Fruit fly (Drosophila melanogaster): ENCODE results near the gene GAA1.

Gene GAA1

dm6 chrX:5915752-5916493 is 42.8 kb upstream of the GAA1 start (continued):
- 0 out of 3 replicates have a peak, but pooled peaks have one; percentile 5 for TF ChIP-seq CG3726 (GFP tag; IDR thresholded peaks at IDR 0.05)
- no peak for TF ChIP-seq CG14014 (GFP tag; IDR thresholded peaks at IDR 0.05)
- TF ChIP-seq CG33213 (GFP tag; optimal IDR thresholded peaks at IDR 0.05) = no peak
- peak; percentile 12 for TF ChIP-seq gfzf (GFP tag; optimal IDR thresholded peaks at IDR 0.05)
- TF ChIP-seq HLH4C (GFP tag; IDR thresholded peaks at IDR 0.05; ENCODE audit: partially characterized antibody) = peak; percentile 15; the same call in 1 of the 3 replicates
- 0 out of 2 replicates have a peak, but pooled peaks have one; percentile 32 for TF ChIP-seq Dref (GFP tag; IDR thresholded peaks at IDR 0.05)
- peak; percentile 44 for TF ChIP-seq nom (GFP tag; optimal IDR thresholded peaks at IDR 0.05)
- TF ChIP-seq Fer3 (tag; optimal IDR thresholded peaks at IDR 0.05) = no peak
- peak; percentile 33 for TF ChIP-seq pita (GFP tag; optimal IDR thresholded peaks at IDR 0.05)
- TF ChIP-seq Hsf (GFP tag; optimal IDR thresholded peaks at IDR 0.05) = no peak
- TF ChIP-seq Drgx (GFP tag; IDR thresholded peaks at IDR 0.05) = peak; percentile 43; the same call in 1 of the 2 replicates
- peak; percentile 29 for TF ChIP-seq pzg (GFP tag; optimal IDR thresholded peaks at IDR 0.05)
- TF ChIP-seq Med (GFP tag) = peak; percentile 84
- TF ChIP-seq zfh1 (GFP tag; IDR thresholded peaks at IDR 0.05) = 0 out of 3 replicates have a peak, but pooled peaks have one; percentile 17
- peak; percentile 11 for TF ChIP-seq sens (GFP tag)
- peak; percentile 7 for TF ChIP-seq Dek (tag; optimal IDR thresholded peaks at IDR 0.05)
- peak; percentile 74 for TF ChIP-seq Sry-δ (GFP tag; optimal IDR thresholded peaks at IDR 0.05)
- TF ChIP-seq CG15514 (GFP tag; optimal IDR thresholded peaks at IDR 0.05) = peak; percentile 30
- 0 out of 2 replicates have a peak, but pooled peaks have one; percentile 21 for TF ChIP-seq Scr (GFP tag; IDR thresholded peaks at IDR 0.05; ENCODE audit: partially characterized antibody)
- TF ChIP-seq hkb (optimal IDR thresholded peaks at IDR 0.05) = no peak
- 0 out of 2 replicates have a peak, but pooled peaks have one; percentile 21 for TF ChIP-seq hkb (GFP tag; IDR thresholded peaks at IDR 0.05)
- TF ChIP-seq slp2 (GFP tag; optimal IDR thresholded peaks at IDR 0.05) = peak; percentile 9
- TF ChIP-seq CG2120 (GFP tag; optimal IDR thresholded peaks at IDR 0.05) = no peak
- peak; percentile 72 for TF ChIP-seq Vsx1 (GFP tag; optimal IDR thresholded peaks at IDR 0.05)
- peak; percentile 71 for TF ChIP-seq D19A (tag; optimal IDR thresholded peaks at IDR 0.05)

- TF ChIP-seq CG12659 (GFP tag; optimal IDR thresholded peaks at IDR 0.05) (no peak), fru (optimal IDR thresholded peaks at IDR 0.05) (no peak), CG2129 (GFP tag; IDR thresholded peaks at IDR 0.05; ENCODE audit: partially characterized antibody) (no peak), vfl (GFP tag; optimal IDR thresholded peaks at IDR 0.05) (no peak), slou (GFP tag; optimal IDR thresholded peaks at IDR 0.05) (no peak), CG15601 (tag; optimal IDR thresholded peaks at IDR 0.05) (no peak), sens (GFP tag) (peak; percentile 54), CG11696 (GFP tag; IDR thresholded peaks at IDR 0.05) (no peak), CG10431 (GFP tag; optimal IDR thresholded peaks at IDR 0.05) (no peak), Xrp1 (GFP tag; IDR thresholded peaks at IDR 0.05) (no peak), ap (GFP tag; IDR thresholded peaks at IDR 0.05) (no peak), CG15479 (GFP tag; optimal IDR thresholded peaks at IDR 0.05) (peak; percentile 35), tx (GFP tag; optimal IDR thresholded peaks at IDR 0.05) (no peak), CG4282 (GFP tag; optimal IDR thresholded peaks at IDR 0.05) (no peak), CG8089 (GFP tag; optimal IDR thresholded peaks at IDR 0.05) (no peak), Usf (GFP tag; optimal IDR thresholded peaks at IDR 0.05) (no peak), vvl (GFP tag; IDR thresholded peaks at IDR 0.05) (no peak), CG3726 (GFP tag; IDR thresholded peaks at IDR 0.05) (no peak), Ada2b (GFP tag; IDR thresholded peaks at IDR 0.05) (no peak), Ets65A (GFP tag) (no peak), chinmo (GFP tag; IDR thresholded peaks at IDR 0.05; ENCODE audit: partially characterized antibody) (0 out of 4 replicates have a peak, but pooled peaks have one; percentile 49), Ptx1 (GFP tag; IDR thresholded peaks at IDR 0.05) (no peak), dan (GFP tag; IDR thresholded peaks at IDR 0.05) (no peak), jumu (GFP tag; optimal IDR thresholded peaks at IDR 0.05) (no peak), CG10543 (GFP tag; optimal IDR thresholded peaks at IDR 0.05) (no peak), CG34376 (GFP tag; optimal IDR thresholded peaks at IDR 0.05) (peak; percentile 41)
Measured at dm6 chrX:5914992-5915751, 42.0 kb upstream of the GAA1 start.

Measured in whole organism, embryonic.